Fruit fly (Drosophila melanogaster) whole organism, pupa: ENCODE measurements around the gene CG1631.

ENCODE experiments used
- CG10348 ChIP-seq: fragments of 200-800 bp; sonication (Bioruptor generic); IDR thresholded peaks from 2 replicates; pipeline ENCODE4 v1.3.6; 2022; ENCODE audit warnings: missing biosample characterization, missing genetic modification characterization
- CG12605 ChIP-seq: fragments of 200-800 bp; sonication (Bioruptor generic); IDR thresholded peaks from 2 replicates; pipeline ENCODE4 v1.3.6; 2022; ENCODE audit warnings: missing biosample characterization, missing genetic modification characterization
- CG13204 ChIP-seq: fragments of 200-800 bp; sonication (Bioruptor generic); optimal IDR thresholded peaks from 2 replicates; lab custom pipeline; 2018; ENCODE audit warnings: missing biosample characterization, mild to moderate bottlenecking, missing genetic modification characterization, moderate library complexity
- CG14655 ChIP-seq: fragments of 200-800 bp; sonication (Bioruptor generic); optimal IDR thresholded peaks from 3 replicates; lab custom pipeline; 2017; ENCODE audit warnings: mild to moderate bottlenecking, missing biosample characterization, missing genetic modification reagents, missing genetic modification characterization
- CG15710 ChIP-seq: fragments of 200-800 bp; sonication (Bioruptor generic); optimal IDR thresholded peaks from 2 replicates; lab custom pipeline; 2018; ENCODE audit warnings: missing biosample characterization, mild to moderate bottlenecking, missing genetic modification characterization, moderate library complexity
- CG17806 ChIP-seq: fragments of 200-800 bp; sonication (Bioruptor generic); optimal IDR thresholded peaks from 2 replicates; lab custom pipeline; 2018; ENCODE audit warnings: missing biosample characterization, mild to moderate bottlenecking, missing genetic modification characterization, moderate library complexity
- CG32121 ChIP-seq: fragments of 200-800 bp; sonication (Bioruptor generic); IDR thresholded peaks from 2 replicates; pipeline ENCODE4 v1.3.6; 2022; ENCODE audit warnings: missing biosample characterization, missing genetic modification characterization
- CG34367 ChIP-seq: fragments of 200-800 bp; sonication (Bioruptor generic); optimal IDR thresholded peaks from 2 replicates; lab custom pipeline; 2018; ENCODE audit warnings: missing biosample characterization, mild to moderate bottlenecking, missing genetic modification characterization
- CG8159 ChIP-seq: fragments of 200-800 bp; sonication (Bioruptor generic); optimal IDR thresholded peaks from 3 replicates; lab custom pipeline; 2018; ENCODE audit warnings: missing biosample characterization, mild to moderate bottlenecking, missing genetic modification characterization, moderate library complexity
- CG8301 ChIP-seq: fragments of 200-800 bp; sonication (Bioruptor generic); optimal IDR thresholded peaks from 2 replicates; lab custom pipeline; 2018; ENCODE audit warnings: missing biosample characterization, mild to moderate bottlenecking, missing genetic modification characterization
- CG9948 ChIP-seq: fragments of 200-800 bp; sonication (Bioruptor generic); optimal IDR thresholded peaks from 2 replicates; lab custom pipeline; 2018; ENCODE audit warnings: missing biosample characterization, mild to moderate bottlenecking, missing genetic modification characterization, moderate library complexity
- D1 ChIP-seq: fragments of 200-800 bp; sonication (Bioruptor generic); optimal IDR thresholded peaks from 2 replicates; lab custom pipeline; 2018; ENCODE audit warnings: missing biosample characterization, mild to moderate bottlenecking, missing genetic modification characterization, moderate library complexity
- EcR ChIP-seq: fragments of 200-800 bp; sonication (Bioruptor generic); optimal IDR thresholded peaks from 3 replicates; lab custom pipeline; 2019; ENCODE audit warnings: missing biosample characterization, missing genetic modification characterization, mild to moderate bottlenecking, moderate library complexity, missing genetic modification reagents
- Ets98B ChIP-seq: fragments of 200-800 bp; sonication (Bioruptor generic); IDR thresholded peaks from 2 replicates; pipeline ENCODE4 v1.3.6; 2022; ENCODE audit warnings: missing biosample characterization, missing genetic modification characterization
- Pif1A ChIP-seq: fragments of 200-800 bp; sonication (Bioruptor generic); optimal IDR thresholded peaks from 3 replicates; lab custom pipeline; 2016; ENCODE audit warnings: missing biosample characterization, missing genetic modification characterization
- Pif1B ChIP-seq: fragments of 200-800 bp; sonication (Bioruptor generic); optimal IDR thresholded peaks from 3 replicates; lab custom pipeline; 2016; ENCODE audit warnings: missing biosample characterization, missing genetic modification characterization
- Snoo ChIP-seq: fragments of 200-800 bp; sonication (Bioruptor generic); optimal IDR thresholded peaks from 3 replicates; lab custom pipeline; 2017; ENCODE audit warnings: missing biosample characterization, mild to moderate bottlenecking, missing genetic modification characterization, inconsistent platforms
- fd96Ca ChIP-seq: fragments of 200-800 bp; sonication (Bioruptor generic); IDR thresholded peaks from 3 replicates; pipeline ENCODE4 v1.3.6; 2022; ENCODE audit warnings: missing biosample characterization, missing genetic modification characterization
- gl ChIP-seq: fragments of 200-800 bp; sonication (Bioruptor generic); optimal IDR thresholded peaks from 2 replicates; lab custom pipeline; 2018; ENCODE audit warnings: missing biosample characterization, mild to moderate bottlenecking, missing genetic modification characterization
- rn ChIP-seq: fragments of 200-800 bp; sonication (Bioruptor generic); IDR thresholded peaks from 2 replicates; pipeline ENCODE4 v1.3.6; 2022; ENCODE audit warnings: missing biosample characterization, missing genetic modification characterization

CG1631 gene

dm6 chrX:20327144-20327543, at the start of gene CG1631:
Gene CG1631, plus strand, starts transcription at chrX:20327444.
- TF ChIP-seq CG32121 (GFP tag; lab: Robert Waterston, UW), result no peak
- no peak for TF ChIP-seq EcR
- TF ChIP-seq D1 (tag; lab: Kevin White, UChicago), result no peak
- no peak for TF ChIP-seq CG9948
- no peak for TF ChIP-seq CG34367 (tag; lab: Kevin White, UChicago)
- TF ChIP-seq fd96Ca (GFP tag; lab: Robert Waterston, UW), result no peak
- no peak for TF ChIP-seq Ets98B
- no peak for TF ChIP-seq CG17806
- TF ChIP-seq gl, result no peak
- TF ChIP-seq CG15710 (tag; lab: Kevin White, UChicago), result no peak
- no peak for TF ChIP-seq CG12605 (GFP tag; lab: Robert Waterston, UW)
- TF ChIP-seq Snoo (tag; lab: Kevin White, UChicago), result no peak

DNA sequence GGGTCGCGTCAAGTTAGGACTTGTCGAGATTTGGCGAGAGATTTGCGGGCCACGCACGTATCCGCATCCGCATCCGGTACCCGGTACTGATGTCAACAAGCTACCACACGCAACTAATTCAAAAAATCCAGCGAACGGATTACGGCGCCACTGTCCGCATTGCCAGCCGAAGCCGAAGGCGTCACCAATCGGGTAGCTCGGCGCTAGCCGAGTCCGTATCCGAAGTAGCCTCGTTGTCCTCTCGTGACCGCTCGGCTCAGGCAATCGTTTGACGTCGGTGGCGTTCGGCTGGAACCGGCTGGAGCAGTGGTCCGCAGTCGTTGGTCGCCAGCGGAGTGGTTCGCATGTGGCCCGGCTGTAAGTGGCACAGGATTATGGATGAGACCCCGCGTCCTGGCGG, 3.0 kb downstream of the CG1631 start, which contains the start of gene CG1504:
CG1504 (minus strand) TSS at position 95 of the 400 bp plus-strand sequence.
- TF ChIP-seq CG34367 (tag; lab: Kevin White, UChicago) (no peak), D1 (tag; lab: Kevin White, UChicago) (no peak), Pif1B (GFP tag; lab: Kevin White, UChicago) (no peak), fd96Ca (GFP tag; lab: Robert Waterston, UW) (no peak), CG8159 (tag; lab: Kevin White, UChicago) (no peak)

- TF ChIP-seq CG13204 (GFP tag; lab: Kevin White, UChicago), result no peak
- TF ChIP-seq CG8159 (tag; lab: Kevin White, UChicago), result no peak
- no peak for TF ChIP-seq EcR
- TF ChIP-seq Ets98B, result no peak
- no peak for TF ChIP-seq rn (GFP tag; lab: Robert Waterston, UW)
- no peak for TF ChIP-seq Pif1A
- no peak for TF ChIP-seq CG34367 (tag; lab: Kevin White, UChicago)
- no peak for TF ChIP-seq Pif1B (GFP tag; lab: Kevin White, UChicago)
- no peak for TF ChIP-seq CG10348 (GFP tag; lab: Robert Waterston, UW)
- no peak for TF ChIP-seq D1 (tag; lab: Kevin White, UChicago)
- no peak for TF ChIP-seq CG9948
- no peak for TF ChIP-seq CG17806
- no peak for TF ChIP-seq CG8301
- TF ChIP-seq gl, result no peak
- no peak for TF ChIP-seq fd96Ca (GFP tag; lab: Robert Waterston, UW)
- no peak for TF ChIP-seq CG15710 (tag; lab: Kevin White, UChicago)
- no peak for TF ChIP-seq CG14655 (GFP tag; lab: Kevin White, UChicago)
Observed at dm6 chrX:20342205-20342604, 15.0 kb downstream of the CG1631 start.

- TF ChIP-seq CG8301 (no peak), CG14655 (GFP tag; lab: Kevin White, UChicago) (no peak), Snoo (tag; lab: Kevin White, UChicago) (no peak), CG8159 (tag; lab: Kevin White, UChicago) (no peak), CG32121 (GFP tag; lab: Robert Waterston, UW) (no peak), CG10348 (GFP tag; lab: Robert Waterston, UW) (no peak), fd96Ca (GFP tag; lab: Robert Waterston, UW) (no peak), Pif1A (no peak), Pif1B (GFP tag; lab: Kevin White, UChicago) (no peak), gl (no peak), D1 (tag; lab: Kevin White, UChicago) (no peak), CG34367 (tag; lab: Kevin White, UChicago) (no peak), Ets98B (no peak), EcR (no peak), CG15710 (tag; lab: Kevin White, UChicago) (no peak)
Observed at dm6 chrX:20376422-20376821, 49.2 kb downstream of the CG1631 start, which contains the start of gene CG12679. Gene CG12679, minus strand, starts transcription at chrX:20376522.
